Fruit fly (Drosophila melanogaster) whole organism, wandering third instar larva: Measurements from ENCODE around the gene chic.

Experiments used
- Abd-B ChIP-seq: fragments of >200 bp; optimal IDR thresholded peaks from 2 replicates; lab custom pipeline; 2017; ENCODE audit warnings: missing biosample characterization, missing genetic modification characterization
- CG9705 ChIP-seq: fragments of 200-800 bp; sonication (Bioruptor generic); optimal IDR thresholded peaks from 2 replicates; lab custom pipeline; 2018; ENCODE audit warnings: missing biosample characterization, mild to moderate bottlenecking, missing genetic modification characterization
- Dfd ChIP-seq: fragments of >200 bp; optimal IDR thresholded peaks from 2 replicates; lab custom pipeline; 2017; ENCODE audit warnings: missing biosample characterization, missing genetic modification characterization
- Hnf4 ChIP-seq: fragments of 200-800 bp; sonication (Bioruptor generic); optimal IDR thresholded peaks from 2 replicates; lab custom pipeline; 2016; ENCODE audit warnings: missing biosample characterization, mild to moderate bottlenecking, missing genetic modification characterization
- Hr83 ChIP-seq: fragments of 200-300 bp; sonication (Bioruptor generic); optimal IDR thresholded peaks from 2 replicates; lab custom pipeline; 2016; ENCODE audit warnings: missing biosample characterization, mild to moderate bottlenecking, missing genetic modification characterization, moderate library complexity; ENCODE audit not compliant: poor library complexity, severe bottlenecking
- N ChIP-seq: fragments of >200 bp; optimal IDR thresholded peaks from 2 replicates; lab custom pipeline; 2018; ENCODE audit warnings: missing biosample characterization, missing external identifiers, missing genetic modification characterization
- br ChIP-seq: fragments of 200-800 bp; sonication (Bioruptor generic); optimal IDR thresholded peaks from 2 replicates; lab custom pipeline; 2016; ENCODE audit warnings: missing biosample characterization, missing genetic modification characterization
- fru ChIP-seq: fragments of 200-800 bp; sonication (Bioruptor generic); optimal IDR thresholded peaks from 3 replicates; lab custom pipeline; 2016; ENCODE audit warnings: missing biosample characterization, mild to moderate bottlenecking, missing genetic modification characterization
- h ChIP-seq: fragments of 200-800 bp; sonication (Bioruptor generic); optimal IDR thresholded peaks from 3 replicates; lab custom pipeline; 2016; ENCODE audit warnings: missing biosample characterization, mild to moderate bottlenecking, missing genetic modification characterization
- sv ChIP-seq: fragments of 200-800 bp; sonication (Bioruptor generic); optimal IDR thresholded peaks from 3 replicates; lab custom pipeline; 2016; ENCODE audit warnings: missing biosample characterization, missing genetic modification characterization
- usp ChIP-seq: fragments of >200 bp; optimal IDR thresholded peaks from 2 replicates; lab custom pipeline; 2017; ENCODE audit warnings: missing biosample characterization, missing genetic modification characterization
- woc ChIP-seq: sonication (Bioruptor generic); optimal IDR thresholded peaks from 2 replicates; lab custom pipeline; 2016; ENCODE audit warnings: missing biosample characterization, mild to moderate bottlenecking, missing genetic modification characterization

DNA sequence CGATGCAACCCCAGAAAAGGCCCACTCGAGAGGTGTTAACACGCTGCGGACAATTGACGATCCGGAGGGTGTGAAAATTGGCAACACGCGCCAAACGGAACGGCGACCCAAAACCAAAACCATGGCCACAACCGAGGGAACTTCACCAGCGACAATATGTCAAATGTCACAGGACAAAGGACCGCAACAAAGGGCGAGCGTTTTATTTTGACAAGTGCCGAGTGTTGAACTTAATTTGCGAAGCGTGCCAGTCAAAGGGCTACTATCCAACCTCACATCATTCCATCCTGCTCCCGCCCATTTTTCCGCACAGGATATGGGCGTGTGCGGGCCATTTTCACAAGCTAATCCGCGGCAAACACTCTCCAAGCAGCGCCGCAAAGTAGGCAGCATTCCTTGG lies 53.5 kb downstream of the chic start:
- TF ChIP-seq Hr83 (GFP tag; lab: Kevin White, UChicago) (no peak), CG9705 (no peak), Abd-B (no peak), Dfd (GFP tag; lab: Kevin White, UChicago) (no peak), Hnf4 (no peak), N (GFP tag; lab: Kevin White, UChicago) (no peak), br (GFP tag; lab: Kevin White, UChicago) (no peak), sv (no peak), usp (no peak), woc (GFP tag; lab: Kevin White, UChicago) (no peak), fru (GFP tag; lab: Kevin White, UChicago) (no peak), h (GFP tag; lab: Kevin White, UChicago) (no peak)
